Worm (Caenorhabditis elegans): ENCODE results near the gene atg-7.

DNA sequence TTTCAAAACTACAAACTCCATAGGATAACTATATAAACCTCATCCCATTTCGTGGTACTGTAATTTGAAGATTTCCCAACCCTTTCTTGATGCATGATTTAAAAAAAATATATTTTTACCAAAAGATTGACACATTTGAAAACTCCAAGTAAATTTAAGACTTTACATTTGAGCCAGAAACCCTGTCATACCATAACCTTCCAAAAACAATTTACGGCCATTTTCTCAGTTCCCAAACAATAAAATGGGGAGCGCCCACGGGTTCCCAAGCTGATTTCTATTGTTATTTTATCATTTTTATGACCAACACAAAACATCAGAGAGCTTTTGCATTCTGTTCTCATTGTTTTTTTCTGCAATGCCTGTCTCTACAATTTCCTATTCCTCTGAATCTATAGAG lies 31.8 kb upstream of the atg-7 start, which contains the start of gene clc-9:
- TF ChIP-seq cog-1 (tag; optimal IDR thresholded peaks at IDR 0.05) (no peak), tab-1 (GFP tag; IDR thresholded peaks at IDR 0.05) (no peak), ref-1 (GFP tag; conservative IDR thresholded peaks at IDR 0.05) (no peak), flt-1 (GFP tag; IDR thresholded peaks at IDR 0.05) (no peak)
